Worm (Caenorhabditis elegans) whole organism, L4 larva: ENCODE measurements around the gene vha-15.

Source experiments
- lin-15B ChIP-seq: fragments of 150-350 bp; sonication (generic microtip); optimal IDR thresholded peaks from 3 replicates; lab custom pipeline; 2014; ENCODE audit warnings: missing biosample characterization, missing genetic modification characterization
- ztf-11 ChIP-seq: fragments of 150-350 bp; optimal IDR thresholded peaks from 2 replicates; lab custom pipeline; 2014; ENCODE audit warnings: missing biosample characterization, missing genetic modification characterization

- TF ChIP-seq ztf-11 (tag; lab: Kevin White, UChicago): no peak
- no peak for TF ChIP-seq lin-15B
Observed at ce11 chrX:2231346-2231745, 6.4 kb upstream of the vha-15 start.
